Worm (Caenorhabditis elegans) whole organism, mixed stage, embryonic: ENCODE results near the gene AC3.5.

Source experiments
- M03D4.4 ChIP-seq: sonication (generic microtip); optimal IDR thresholded peaks from 2 replicates; lab custom pipeline; 2017; ENCODE audit warnings: mild to moderate bottlenecking, missing genetic modification characterization, missing compliant biosample characterization
- bed-3 ChIP-seq: fragments of 200-800 bp; sonication (Bioruptor generic); optimal IDR thresholded peaks from 3 replicates; lab custom pipeline; 2018; ENCODE audit warnings: mild to moderate bottlenecking, missing genetic modification characterization, moderate library complexity, missing compliant biosample characterization
- blmp-1 ChIP-seq: fragments of 150-350 bp; optimal IDR thresholded peaks from 2 replicates; lab custom pipeline; 2014; ENCODE audit warnings: missing biosample characterization, missing genetic modification characterization
- ceh-39 ChIP-seq: fragments of 150-350 bp; optimal IDR thresholded peaks from 2 replicates; lab custom pipeline; 2014; ENCODE audit warnings: missing biosample characterization, missing genetic modification characterization
- ceh-43 ChIP-seq: fragments of 200-800 bp; sonication (Bioruptor generic); optimal IDR thresholded peaks from 2 replicates; lab custom pipeline; 2018; ENCODE audit warnings: mild to moderate bottlenecking, missing genetic modification characterization, moderate library complexity, missing compliant biosample characterization
- ceh-83 ChIP-seq: fragments of 200-800 bp; sonication (Bioruptor generic); optimal IDR thresholded peaks from 2 replicates; lab custom pipeline; 2018; ENCODE audit warnings: mild to moderate bottlenecking, missing genetic modification characterization, missing compliant biosample characterization
- ces-1 ChIP-seq: fragments of 150-350 bp; optimal IDR thresholded peaks from 2 replicates; lab custom pipeline; 2014; ENCODE audit warnings: missing biosample characterization, missing genetic modification reagents, missing genetic modification characterization
- cnd-1 ChIP-seq: fragments of 200-800 bp; sonication (Bioruptor generic); optimal IDR thresholded peaks from 2 replicates; lab custom pipeline; 2018; ENCODE audit warnings: mild to moderate bottlenecking, missing genetic modification characterization, missing compliant biosample characterization
- drap-1 ChIP-seq: fragments of 200-800 bp; sonication (Bioruptor generic); optimal IDR thresholded peaks from 3 replicates; lab custom pipeline; 2018; ENCODE audit warnings: mild to moderate bottlenecking, missing genetic modification characterization, missing compliant biosample characterization
- elt-1 ChIP-seq: sonication (generic microtip); optimal IDR thresholded peaks from 2 replicates; lab custom pipeline; 2017; ENCODE audit warnings: missing genetic modification characterization, mild to moderate bottlenecking, missing compliant biosample characterization, antibody characterized with exemption, moderate library complexity, borderline replicate concordance; ENCODE audit not compliant: insufficient read depth
- elt-3 ChIP-seq: fragments of 150-350 bp; optimal IDR thresholded peaks from 2 replicates; lab custom pipeline; 2014; ENCODE audit warnings: missing biosample characterization, missing genetic modification characterization
- flh-1 ChIP-seq: fragments of 200-800 bp; sonication (Bioruptor generic); optimal IDR thresholded peaks from 2 replicates; lab custom pipeline; 2018; ENCODE audit warnings: mild to moderate bottlenecking, missing genetic modification characterization, moderate library complexity, missing compliant biosample characterization
- ham-2 ChIP-seq: fragments of 200-800 bp; sonication (Bioruptor generic); optimal IDR thresholded peaks from 2 replicates; lab custom pipeline; 2018; ENCODE audit warnings: mild to moderate bottlenecking, missing genetic modification characterization, missing compliant biosample characterization
- hlh-1 ChIP-seq: fragments of 150-350 bp; optimal IDR thresholded peaks from 2 replicates; lab custom pipeline; 2014; ENCODE audit warnings: missing biosample characterization, missing genetic modification reagents, missing genetic modification characterization
- lin-13 ChIP-seq: fragments of 150-350 bp; optimal IDR thresholded peaks from 2 replicates; lab custom pipeline; 2014; ENCODE audit warnings: missing biosample characterization, missing genetic modification characterization
- lin-32 ChIP-seq: fragments of 200-800 bp; sonication (Bioruptor generic); optimal IDR thresholded peaks from 2 replicates; lab custom pipeline; 2018; ENCODE audit warnings: mild to moderate bottlenecking, missing genetic modification characterization, missing compliant biosample characterization
- lsy-2 ChIP-seq: fragments of 150-350 bp; optimal IDR thresholded peaks from 2 replicates; lab custom pipeline; 2014; ENCODE audit warnings: missing biosample characterization, missing genetic modification characterization
- mab-5 ChIP-seq: fragments of 150-350 bp; optimal IDR thresholded peaks from 2 replicates; lab custom pipeline; 2014; ENCODE audit warnings: missing biosample characterization, missing genetic modification characterization
- mep-1 ChIP-seq: fragments of 150-350 bp; optimal IDR thresholded peaks from 2 replicates; lab custom pipeline; 2017; ENCODE audit warnings: missing biosample characterization, missing genetic modification reagents, missing genetic modification characterization, inconsistent platforms
- mls-2 ChIP-seq: sonication (generic microtip); optimal IDR thresholded peaks from 2 replicates; lab custom pipeline; 2016; ENCODE audit warnings: mild to moderate bottlenecking, missing genetic modification characterization, moderate library complexity, missing compliant biosample characterization
- nhr-12 ChIP-seq: fragments of 150-350 bp; optimal IDR thresholded peaks from 2 replicates; lab custom pipeline; 2014; ENCODE audit warnings: missing biosample characterization, missing genetic modification characterization
- nhr-2 ChIP-seq: fragments of 150-350 bp; optimal IDR thresholded peaks from 2 replicates; lab custom pipeline; 2014; ENCODE audit warnings: missing biosample characterization, missing genetic modification characterization
- nhr-237 ChIP-seq: fragments of 150-350 bp; optimal IDR thresholded peaks from 2 replicates; lab custom pipeline; 2014; ENCODE audit warnings: missing biosample characterization, missing genetic modification characterization
- nhr-28 ChIP-seq: fragments of 150-350 bp; optimal IDR thresholded peaks from 2 replicates; lab custom pipeline; 2014; ENCODE audit warnings: missing biosample characterization, missing genetic modification characterization
- nhr-76 ChIP-seq: sonication (generic microtip); optimal IDR thresholded peaks from 2 replicates; lab custom pipeline; 2017; ENCODE audit warnings: missing biosample characterization, missing genetic modification characterization
- pha-4 ChIP-seq: fragments of 150-350 bp; optimal IDR thresholded peaks from 2 replicates; lab custom pipeline; 2018; ENCODE audit warnings: missing biosample characterization, missing genetic modification reagents, missing genetic modification characterization
- sem-2 ChIP-seq: fragments of 200-800 bp; sonication (Bioruptor generic); optimal IDR thresholded peaks from 2 replicates; lab custom pipeline; 2018; ENCODE audit warnings: mild to moderate bottlenecking, missing genetic modification characterization, missing compliant biosample characterization
- snpc-4 ChIP-seq: fragments of 150-350 bp; optimal IDR thresholded peaks from 2 replicates; lab custom pipeline; 2014; ENCODE audit warnings: missing biosample characterization, missing genetic modification characterization
- sptf-1 ChIP-seq: sonication (generic microtip); optimal IDR thresholded peaks from 2 replicates; lab custom pipeline; 2017; ENCODE audit warnings: mild to moderate bottlenecking, missing genetic modification characterization, moderate library complexity, missing compliant biosample characterization
- tbx-8 ChIP-seq: fragments of 200-800 bp; sonication (Bioruptor generic); optimal IDR thresholded peaks from 2 replicates; lab custom pipeline; 2018; ENCODE audit warnings: mild to moderate bottlenecking, missing genetic modification characterization, moderate library complexity, missing compliant biosample characterization
- unc-120 ChIP-seq: sonication (generic microtip); optimal IDR thresholded peaks from 2 replicates; lab custom pipeline; 2017; ENCODE audit warnings: missing genetic modification characterization, missing compliant biosample characterization; ENCODE audit not compliant: poor library complexity, severe bottlenecking
- unc-39 ChIP-seq: fragments of 150-350 bp; optimal IDR thresholded peaks from 2 replicates; lab custom pipeline; 2014; ENCODE audit warnings: missing biosample characterization, missing genetic modification characterization
- unc-62 ChIP-seq: fragments of 150-350 bp; optimal IDR thresholded peaks from 2 replicates; lab custom pipeline; 2014; ENCODE audit warnings: missing biosample characterization, missing genetic modification reagents, missing genetic modification characterization
- zip-8 ChIP-seq: fragments of 150-350 bp; optimal IDR thresholded peaks from 2 replicates; lab custom pipeline; 2014; ENCODE audit warnings: missing biosample characterization, missing genetic modification characterization
- ztf-11 ChIP-seq: fragments of 150-350 bp; optimal IDR thresholded peaks from 2 replicates; lab custom pipeline; 2014; ENCODE audit warnings: missing biosample characterization, missing genetic modification characterization

AC3.5 gene

ce11 chrV:10352928-10353427 is 35.3 kb upstream of the AC3.5 start, which contains the start of gene nol-56:
TSS of gene nol-56 (minus strand) at chrV:10352978.
- TF ChIP-seq ham-2 (GFP tag; lab: Kevin White, UChicago) (no peak), blmp-1 (no peak), sptf-1 (tag; lab: Kevin White, UChicago) (no peak), sem-2 (GFP tag; lab: Kevin White, UChicago) (no peak), nhr-12 (tag; lab: Kevin White, UChicago) (no peak), M03D4.4 (tag; lab: Kevin White, UChicago) (no peak), bed-3 (GFP tag; lab: Kevin White, UChicago) (no peak), ceh-39 (tag; lab: Kevin White, UChicago) (peak; percentile 82), elt-1 (no peak), mep-1 (tag; lab: Kevin White, UChicago) (peak; percentile 64), ces-1 (GFP tag; lab: Kevin White, UChicago) (peak; percentile 77), nhr-237 (peak; percentile 45), flh-1 (GFP tag; lab: Kevin White, UChicago) (no peak), ztf-11 (tag; lab: Kevin White, UChicago) (no peak), nhr-28 (no peak), lin-13 (tag; lab: Kevin White, UChicago) (peak; percentile 56), drap-1 (GFP tag; lab: Kevin White, UChicago) (no peak), unc-120 (tag; lab: Kevin White, UChicago) (no peak), zip-8 (tag; lab: Kevin White, UChicago) (no peak), nhr-2 (tag; lab: Kevin White, UChicago) (no peak), lin-32 (GFP tag; lab: Kevin White, UChicago) (no peak), unc-39 (tag; lab: Kevin White, UChicago) (no peak), pha-4 (tag; lab: Kevin White, UChicago) (peak; percentile 49), unc-62 (GFP tag; lab: Kevin White, UChicago) (no peak), hlh-1 (tag; lab: Kevin White, UChicago) (peak; percentile 53), nhr-76 (tag; lab: Kevin White, UChicago) (no peak), lsy-2 (tag; lab: Kevin White, UChicago) (peak; percentile 77), tbx-8 (GFP tag; lab: Kevin White, UChicago) (no peak), snpc-4 (tag; lab: Kevin White, UChicago) (no peak)

- no peak for TF ChIP-seq nhr-2 (tag; lab: Kevin White, UChicago)
- no peak for TF ChIP-seq ztf-11 (tag; lab: Kevin White, UChicago)
- TF ChIP-seq sptf-1 (tag; lab: Kevin White, UChicago) = peak; percentile 66
- TF ChIP-seq elt-1 = no peak
- TF ChIP-seq tbx-8 (GFP tag; lab: Kevin White, UChicago) = no peak
- no peak for TF ChIP-seq cnd-1
- TF ChIP-seq sem-2 (GFP tag; lab: Kevin White, UChicago) = no peak
- peak; percentile 44 for TF ChIP-seq unc-120 (tag; lab: Kevin White, UChicago)
- TF ChIP-seq mep-1 (tag; lab: Kevin White, UChicago) = peak; percentile 22
- no peak for TF ChIP-seq bed-3 (GFP tag; lab: Kevin White, UChicago)
- TF ChIP-seq flh-1 (GFP tag; lab: Kevin White, UChicago) = no peak
- peak; percentile 62 for TF ChIP-seq nhr-237
- peak; percentile 1 for TF ChIP-seq hlh-1 (tag; lab: Kevin White, UChicago)
- no peak for TF ChIP-seq elt-3 (tag; lab: Kevin White, UChicago)
- peak; percentile 29 for TF ChIP-seq lin-13 (tag; lab: Kevin White, UChicago)
- TF ChIP-seq ces-1 (GFP tag; lab: Kevin White, UChicago) = peak; percentile 55
- no peak for TF ChIP-seq nhr-12 (tag; lab: Kevin White, UChicago)
- no peak for TF ChIP-seq mab-5 (tag; lab: Kevin White, UChicago)
- TF ChIP-seq mls-2 = no peak
- no peak for TF ChIP-seq unc-62 (GFP tag; lab: Kevin White, UChicago)
- peak; percentile 5 for TF ChIP-seq ceh-83 (GFP tag; lab: Kevin White, UChicago)
- peak; percentile 72 for TF ChIP-seq lsy-2 (tag; lab: Kevin White, UChicago)
- no peak for TF ChIP-seq drap-1 (GFP tag; lab: Kevin White, UChicago)
- TF ChIP-seq unc-39 (tag; lab: Kevin White, UChicago) = no peak
- no peak for TF ChIP-seq nhr-76 (tag; lab: Kevin White, UChicago)
- TF ChIP-seq nhr-28 = no peak
- no peak for TF ChIP-seq blmp-1
- TF ChIP-seq lin-32 (GFP tag; lab: Kevin White, UChicago) = no peak
- peak; percentile 42 for TF ChIP-seq ceh-39 (tag; lab: Kevin White, UChicago)
- no peak for TF ChIP-seq ceh-43
- TF ChIP-seq snpc-4 (tag; lab: Kevin White, UChicago) = no peak
- TF ChIP-seq zip-8 (tag; lab: Kevin White, UChicago) = no peak
- no peak for TF ChIP-seq ham-2 (GFP tag; lab: Kevin White, UChicago)
- TF ChIP-seq M03D4.4 (tag; lab: Kevin White, UChicago) = no peak
- TF ChIP-seq pha-4 (tag; lab: Kevin White, UChicago) = peak; percentile 49
These were observed 32.5 kb upstream of the AC3.5 start, which contains the start of gene sluh-7 for ce11 chrV:10355773-10356335. TSS of gene sluh-7 (minus strand) at chrV:10355823.
